In the genomic region with DNA sequence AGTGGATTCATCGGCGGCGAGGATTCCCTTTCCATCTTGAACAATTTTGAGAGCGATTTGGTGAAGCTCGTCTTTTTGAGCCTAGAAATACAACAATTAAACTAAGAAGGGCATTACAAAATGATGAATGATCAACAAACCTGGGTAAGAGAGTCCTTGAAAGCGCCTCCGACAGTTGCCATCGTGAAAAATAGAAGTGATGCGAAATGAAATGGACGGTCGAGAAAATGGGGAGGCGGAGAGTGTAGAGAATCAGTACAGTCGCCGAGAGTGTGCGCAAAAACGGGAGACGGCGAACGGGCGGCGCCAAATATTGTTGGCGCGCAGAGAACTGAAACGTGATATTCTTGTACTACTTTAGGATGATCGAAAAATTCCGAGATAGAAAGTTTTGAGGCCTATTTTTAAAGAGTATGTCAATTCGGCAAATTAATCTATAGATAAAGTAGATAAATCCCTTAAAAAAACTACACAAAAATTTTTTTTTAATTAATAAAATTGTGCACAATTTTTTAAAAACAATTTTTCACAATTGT, we compare ENCODE assay signal across 4 worm cellular contexts.
TF ChIP-seq lines count a peak whose summit lies in the region.

A gene (minus strand): TSS at position 486 of the 536 bp plus-strand sequence.

TF ChIP-seq in whole organism, L1 larva, 84 proteins besides CTCF, POLR2A, EP300 and RAD21 (continued from another document):
- TF ChIP-seq lsy-2 (tag; optimal IDR thresholded peaks at IDR 0.05; lab: Kevin White, UChicago), result peak in 1 of 2 experiments; percentile 36
- peak; percentile 54 for TF ChIP-seq nhr-90 (tag; optimal IDR thresholded peaks at IDR 0.05; lab: Kevin White, UChicago; ENCODE audit: poor library complexity)
- peak; percentile 84 for TF ChIP-seq nhr-85 (tag; lab: Kevin White, UChicago)
- peak; percentile 56 for TF ChIP-seq ama-1 (optimal IDR thresholded peaks at IDR 0.05; lab: Kevin White, UChicago)
- TF ChIP-seq zag-1 (tag; optimal IDR thresholded peaks at IDR 0.05; lab: Kevin White, UChicago), result no peak
- 0 out of 2 replicates have a peak, but pooled peaks have one; percentile 5 for TF ChIP-seq grh-1 (GFP tag; IDR thresholded peaks at IDR 0.05; lab: Robert Waterston, UW)
- peak; percentile 22 for TF ChIP-seq tbx-2 (tag; optimal IDR thresholded peaks at IDR 0.05; lab: Kevin White, UChicago)
- no peak for TF ChIP-seq aly-2 (tag; optimal IDR thresholded peaks at IDR 0.05; lab: Kevin White, UChicago)
- TF ChIP-seq skn-1 (tag; optimal IDR thresholded peaks at IDR 0.05; lab: Kevin White, UChicago), result no peak
- peak; percentile 76 for TF ChIP-seq lin-14 (GFP tag; optimal IDR thresholded peaks at IDR 0.05; lab: Kevin White, UChicago)
- TF ChIP-seq unc-30 (tag; optimal IDR thresholded peaks at IDR 0.05; lab: Kevin White, UChicago), result no peak
- no peak for TF ChIP-seq F16B12.6 (tag; optimal IDR thresholded peaks at IDR 0.05; lab: Kevin White, UChicago)
- TF ChIP-seq pax-3 (tag; optimal IDR thresholded peaks at IDR 0.05; lab: Kevin White, UChicago), result no peak
- TF ChIP-seq zip-4 (GFP tag; optimal IDR thresholded peaks at IDR 0.05; lab: Kevin White, UChicago), result no peak

TF ChIP-seq in whole organism, L2 larva, 48 proteins besides CTCF, POLR2A, EP300 and RAD21 (continued from another document):
- TF ChIP-seq nhr-129 (tag; optimal IDR thresholded peaks at IDR 0.05; lab: Kevin White, UChicago) (peak; percentile 3), F13H6.1 (tag; optimal IDR thresholded peaks at IDR 0.05; lab: Kevin White, UChicago) (peak; percentile 15), nhr-6 (tag; optimal IDR thresholded peaks at IDR 0.05; lab: Kevin White, UChicago) (no peak), lin-11 (tag; optimal IDR thresholded peaks at IDR 0.05; lab: Kevin White, UChicago) (no peak), ztf-1 (GFP tag; conservative IDR thresholded peaks at IDR 0.05; lab: Robert Waterston, UW) (no peak), sma-3 (GFP tag; optimal IDR thresholded peaks at IDR 0.05; lab: Kevin White, UChicago) (peak; percentile 8)

TF ChIP-seq in whole organism, L4 larva, 104 proteins besides CTCF, POLR2A, EP300 and RAD21 (continued from another document and continues in another):
- TF ChIP-seq F49E8.2 (tag; optimal IDR thresholded peaks at IDR 0.05; lab: Kevin White, UChicago; ENCODE audit: borderline replicate concordance), result no peak
- TF ChIP-seq mdt-29 (GFP tag; IDR thresholded peaks at IDR 0.05; lab: Robert Waterston, UW), result no peak
- TF ChIP-seq aly-2 (tag; optimal IDR thresholded peaks at IDR 0.05; lab: Kevin White, UChicago), result no peak
- no peak for TF ChIP-seq ztf-11 (tag; optimal IDR thresholded peaks at IDR 0.05; lab: Kevin White, UChicago)
- TF ChIP-seq vab-7 (GFP tag; IDR thresholded peaks at IDR 0.05; lab: Robert Waterston, UW), result no peak
- peak; percentile 32 for TF ChIP-seq lin-13 (GFP tag; optimal IDR thresholded peaks at IDR 0.05; lab: Kevin White, UChicago)
- TF ChIP-seq ceh-20 (GFP tag; IDR thresholded peaks at IDR 0.05; lab: Robert Waterston, UW), result no peak
- TF ChIP-seq hlh-11 (tag; optimal IDR thresholded peaks at IDR 0.05; lab: Kevin White, UChicago), result peak; percentile 32
- TF ChIP-seq dpl-1 (GFP tag; optimal IDR thresholded peaks at IDR 0.05; lab: Kevin White, UChicago), result peak; percentile 28
- TF ChIP-seq lin-38 (GFP tag; IDR thresholded peaks at IDR 0.05; lab: Robert Waterston, UW), result peak; percentile 76
- TF ChIP-seq ZK546.5 (tag; optimal IDR thresholded peaks at IDR 0.05; lab: Kevin White, UChicago), result no peak
- TF ChIP-seq zip-2 (tag; optimal IDR thresholded peaks at IDR 0.05; lab: Kevin White, UChicago), result no peak
- TF ChIP-seq dmd-6 (GFP tag; IDR thresholded peaks at IDR 0.05; lab: Robert Waterston, UW), result peak; percentile 13; the same call in 1 of the 2 replicates
- peak; percentile 37; the same call in 1 of the 2 replicates for TF ChIP-seq Y48G9A.11 (GFP tag; IDR thresholded peaks at IDR 0.05; lab: Robert Waterston, UW)
- TF ChIP-seq jun-1 (tag; optimal IDR thresholded peaks at IDR 0.05; lab: Kevin White, UChicago), result no peak
- TF ChIP-seq unc-39 (tag; optimal IDR thresholded peaks at IDR 0.05; lab: Kevin White, UChicago), result no peak
- no peak for TF ChIP-seq spr-3 (GFP tag; optimal IDR thresholded peaks at IDR 0.05; lab: Kevin White, UChicago)
- no peak for TF ChIP-seq D1046.2 (GFP tag; IDR thresholded peaks at IDR 0.05; lab: Robert Waterston, UW)
- no peak for TF ChIP-seq lin-39 (tag; optimal IDR thresholded peaks at IDR 0.05; lab: Kevin White, UChicago)
- TF ChIP-seq ceh-28 (tag; optimal IDR thresholded peaks at IDR 0.05; lab: Kevin White, UChicago), result no peak
- no peak for TF ChIP-seq pha-4 (GFP tag; IDR thresholded peaks at IDR 0.05; lab: Robert Waterston, UW)
- TF ChIP-seq pha-4 (tag; optimal IDR thresholded peaks at IDR 0.05; lab: Kevin White, UChicago), result no peak
- no peak for TF ChIP-seq Y5F2A.4 (GFP tag; optimal IDR thresholded peaks at IDR 0.05; lab: Kevin White, UChicago)
- no peak for TF ChIP-seq lin-29 (GFP tag; IDR thresholded peaks at IDR 0.05; lab: Robert Waterston, UW)
- TF ChIP-seq nhr-11 (tag; optimal IDR thresholded peaks at IDR 0.05; lab: Kevin White, UChicago), result no peak
- TF ChIP-seq hlh-30 (tag; optimal IDR thresholded peaks at IDR 0.05; lab: Kevin White, UChicago; ENCODE audit: insufficient read depth), result peak; percentile 36
- peak; percentile 40; the same call in 1 of the 2 replicates for TF ChIP-seq madf-9 (GFP tag; conservative IDR thresholded peaks at IDR 0.05; lab: Robert Waterston, UW)
- TF ChIP-seq nhr-28 (tag; optimal IDR thresholded peaks at IDR 0.05; lab: Kevin White, UChicago), result peak; percentile 7
- TF ChIP-seq Y75B8A.6 (GFP tag; IDR thresholded peaks at IDR 0.05; lab: Robert Waterston, UW), result no peak
- no peak for TF ChIP-seq fkh-10 (GFP tag; optimal IDR thresholded peaks at IDR 0.05; lab: Kevin White, UChicago)
- peak; percentile 97 for TF ChIP-seq ama-1 (optimal IDR thresholded peaks at IDR 0.05; lab: Kevin White, UChicago)
- no peak for TF ChIP-seq zfp-3 (GFP tag; conservative IDR thresholded peaks at IDR 0.05; lab: Robert Waterston, UW)
- no peak for TF ChIP-seq zag-1 (tag; optimal IDR thresholded peaks at IDR 0.05; lab: Kevin White, UChicago)
- TF ChIP-seq saeg-2 (GFP tag; IDR thresholded peaks at IDR 0.05; lab: Robert Waterston, UW), result no peak
- no peak for TF ChIP-seq zfp-2 (tag; optimal IDR thresholded peaks at IDR 0.05; lab: Kevin White, UChicago)
- no peak for TF ChIP-seq aha-1 (tag; lab: Kevin White, UChicago)
- no peak for TF ChIP-seq snpc-1.2 (GFP tag; IDR thresholded peaks at IDR 0.05; lab: Robert Waterston, UW)
- peak; percentile 59; the same call in 1 of the 2 replicates for TF ChIP-seq egl-43 (GFP tag; IDR thresholded peaks at IDR 0.05; lab: Robert Waterston, UW)
- no peak for TF ChIP-seq mxl-2 (GFP tag; conservative IDR thresholded peaks at IDR 0.05; lab: Robert Waterston, UW)
- 0 out of 2 replicates have a peak, but pooled peaks have one; percentile 19 for TF ChIP-seq ZK337.2 (GFP tag; IDR thresholded peaks at IDR 0.05; lab: Robert Waterston, UW)
- TF ChIP-seq hmg-1.1 (GFP tag; IDR thresholded peaks at IDR 0.05; lab: Robert Waterston, UW), result no peak
- TF ChIP-seq nhr-41 (GFP tag; IDR thresholded peaks at IDR 0.05; lab: Robert Waterston, UW), result no peak
- TF ChIP-seq cey-2 (tag; optimal IDR thresholded peaks at IDR 0.05; lab: Kevin White, UChicago; ENCODE audit: borderline replicate concordance, insufficient read depth), result no peak
- TF ChIP-seq nhr-76 (tag; optimal IDR thresholded peaks at IDR 0.05; lab: Kevin White, UChicago), result no peak
- no peak for TF ChIP-seq dmd-9 (GFP tag; IDR thresholded peaks at IDR 0.05; lab: Robert Waterston, UW)
- no peak for TF ChIP-seq fos-1 (tag; optimal IDR thresholded peaks at IDR 0.05; lab: Kevin White, UChicago)
- TF ChIP-seq F44E2.7 (GFP tag; IDR thresholded peaks at IDR 0.05; lab: Robert Waterston, UW), result no peak
- TF ChIP-seq zip-11 (GFP tag; IDR thresholded peaks at IDR 0.05; lab: Robert Waterston, UW), result no peak
- no peak for TF ChIP-seq skn-1 (tag; optimal IDR thresholded peaks at IDR 0.05; lab: Kevin White, UChicago)
- TF ChIP-seq Y105C5A.15 (GFP tag; IDR thresholded peaks at IDR 0.05; lab: Robert Waterston, UW), result no peak
- no peak for TF ChIP-seq set-16 (GFP tag; IDR thresholded peaks at IDR 0.05; lab: Robert Waterston, UW)
- no peak for TF ChIP-seq F10B5.3 (tag; optimal IDR thresholded peaks at IDR 0.05; lab: Kevin White, UChicago)
- TF ChIP-seq ctbp-1 (GFP tag; IDR thresholded peaks at IDR 0.05; lab: Robert Waterston, UW), result no peak
- no peak for TF ChIP-seq ces-1 (GFP tag; optimal IDR thresholded peaks at IDR 0.05; lab: Kevin White, UChicago)
- TF ChIP-seq nhr-77 (tag; optimal IDR thresholded peaks at IDR 0.05; lab: Kevin White, UChicago), result no peak
- no peak for TF ChIP-seq egl-27 (tag; optimal IDR thresholded peaks at IDR 0.05; lab: Kevin White, UChicago)

TF ChIP-seq in whole organism, young adult, 124 proteins besides CTCF, POLR2A, EP300 and RAD21 (continued from another document and continues in another):
- TF ChIP-seq attf-6 (GFP tag; IDR thresholded peaks at IDR 0.05; lab: Robert Waterston, UW) (peak; percentile 41; the same call in 1 of the 2 replicates), madf-8 (GFP tag; conservative IDR thresholded peaks at IDR 0.05; lab: Robert Waterston, UW) (peak; percentile 97), let-607 (tag; optimal IDR thresholded peaks at IDR 0.05; lab: Kevin White, UChicago) (no peak), F23B12.7 (tag; optimal IDR thresholded peaks at IDR 0.05; lab: Kevin White, UChicago; ENCODE audit: insufficient read depth) (no peak), F49E8.2 (tag; optimal IDR thresholded peaks at IDR 0.05; lab: Kevin White, UChicago; ENCODE audit: insufficient read depth) (peak; percentile 15), nhr-80 (tag; optimal IDR thresholded peaks at IDR 0.05; lab: Kevin White, UChicago) (peak; percentile 36), ceh-58 (GFP tag; IDR thresholded peaks at IDR 0.05; lab: Robert Waterston, UW) (no peak), C17E4.6 (GFP tag; IDR thresholded peaks at IDR 0.05; lab: Robert Waterston, UW) (peak; percentile 84), gei-17 (GFP tag; optimal IDR thresholded peaks at IDR 0.05; lab: Kevin White, UChicago) (no peak), nhr-120 (GFP tag; IDR thresholded peaks at IDR 0.05; lab: Robert Waterston, UW) (no peak), B0019.2 (GFP tag; conservative IDR thresholded peaks at IDR 0.05; lab: Robert Waterston, UW) (peak; percentile 76), nhr-179 (tag; optimal IDR thresholded peaks at IDR 0.05; lab: Kevin White, UChicago) (no peak), repo-1 (tag; optimal IDR thresholded peaks at IDR 0.05; lab: Kevin White, UChicago) (no peak), F39B2.1 (GFP tag; IDR thresholded peaks at IDR 0.05; lab: Robert Waterston, UW) (no peak), cebp-1 (GFP tag; IDR thresholded peaks at IDR 0.05; lab: Robert Waterston, UW) (no peak), cebp-1 (tag; optimal IDR thresholded peaks at IDR 0.05; lab: Kevin White, UChicago) (peak; percentile 42), Y79H2A.3 (GFP tag; conservative IDR thresholded peaks at IDR 0.05; lab: Robert Waterston, UW) (peak; percentile 75), ekl-4 (GFP tag; IDR thresholded peaks at IDR 0.05; lab: Robert Waterston, UW) (peak; percentile 87), B0336.3 (GFP tag; IDR thresholded peaks at IDR 0.05; lab: Robert Waterston, UW) (0 out of 2 replicates have a peak, but pooled peaks have one; percentile 58), ceh-91 (GFP tag; IDR thresholded peaks at IDR 0.05; lab: Robert Waterston, UW) (peak; percentile 94), T07F8.4 (tag; optimal IDR thresholded peaks at IDR 0.05; lab: Kevin White, UChicago) (no peak), ztf-3 (GFP tag; optimal IDR thresholded peaks at IDR 0.05; lab: Kevin White, UChicago) (no peak), xnd-1 (tag; optimal IDR thresholded peaks at IDR 0.05; lab: Kevin White, UChicago) (peak; percentile 92), cebp-2 (GFP tag; IDR thresholded peaks at IDR 0.05; lab: Robert Waterston, UW) (no peak), tlf-1 (GFP tag; optimal IDR thresholded peaks at IDR 0.05; lab: Kevin White, UChicago) (peak; percentile 84), ztf-6 (GFP tag; IDR thresholded peaks at IDR 0.05; lab: Robert Waterston, UW) (0 out of 2 replicates have a peak, but pooled peaks have one; percentile 22), hlh-26 (GFP tag; conservative IDR thresholded peaks at IDR 0.05; lab: Robert Waterston, UW) (no peak), F57A8.1 (GFP tag; optimal IDR thresholded peaks at IDR 0.05; lab: Kevin White, UChicago) (no peak), ceh-79 (tag; optimal IDR thresholded peaks at IDR 0.05; lab: Kevin White, UChicago) (no peak), nfyb-1 (GFP tag; IDR thresholded peaks at IDR 0.05; lab: Robert Waterston, UW) (0 out of 2 replicates have a peak, but pooled peaks have one; percentile 64), hmg-1.2 (GFP tag; IDR thresholded peaks at IDR 0.05; lab: Robert Waterston, UW) (peak; percentile 84), mcd-1 (GFP tag; IDR thresholded peaks at IDR 0.05; lab: Robert Waterston, UW) (peak; percentile 69), F33H1.4 (GFP tag; IDR thresholded peaks at IDR 0.05; lab: Robert Waterston, UW) (peak; percentile 84), Y95B8A.8 (GFP tag; IDR thresholded peaks at IDR 0.05; lab: Robert Waterston, UW) (peak; percentile 92), snpc-1.3 (tag; optimal IDR thresholded peaks at IDR 0.05; lab: Kevin White, UChicago; ENCODE audit: insufficient read depth) (no peak), F10E7.11 (tag; optimal IDR thresholded peaks at IDR 0.05; lab: Kevin White, UChicago) (no peak), fkh-3 (tag; optimal IDR thresholded peaks at IDR 0.05; lab: Kevin White, UChicago) (no peak), attf-5 (GFP tag; optimal IDR thresholded peaks at IDR 0.05; lab: Kevin White, UChicago) (no peak), pbrm-1 (GFP tag; IDR thresholded peaks at IDR 0.05; lab: Robert Waterston, UW) (peak; percentile 56; the same call in 1 of the 2 replicates), F22D6.2 (tag; optimal IDR thresholded peaks at IDR 0.05; lab: Kevin White, UChicago) (no peak), aptf-3 (GFP tag; IDR thresholded peaks at IDR 0.05; lab: Robert Waterston, UW) (0 out of 2 replicates have a peak, but pooled peaks have one; percentile 72), lsy-27 (tag; optimal IDR thresholded peaks at IDR 0.05; lab: Kevin White, UChicago; ENCODE audit: borderline replicate concordance, insufficient read depth) (no peak), C06A6.2 (GFP tag; conservative IDR thresholded peaks at IDR 0.05; lab: Robert Waterston, UW) (no peak), mxl-1 (tag; optimal IDR thresholded peaks at IDR 0.05; lab: Kevin White, UChicago) (no peak), ama-1 (optimal IDR thresholded peaks at IDR 0.05; lab: Kevin White, UChicago) (peak; percentile 53), ama-1 (GFP tag; optimal IDR thresholded peaks at IDR 0.05; lab: Kevin White, UChicago) (peak in 1 of 2 experiments; percentile 15), ZK185.1 (tag; optimal IDR thresholded peaks at IDR 0.05; lab: Kevin White, UChicago; ENCODE audit: poor library complexity, severe bottlenecking) (peak; percentile 40), Y56A3A.18 (GFP tag; IDR thresholded peaks at IDR 0.05; lab: Robert Waterston, UW) (peak; percentile 49; the same call in 1 of the 2 replicates), unc-130 (GFP tag; optimal IDR thresholded peaks at IDR 0.05; lab: Kevin White, UChicago) (peak; percentile 67), ceh-40 (GFP tag; IDR thresholded peaks at IDR 0.05; lab: Robert Waterston, UW) (no peak), D2030.7 (GFP tag; IDR thresholded peaks at IDR 0.05; lab: Robert Waterston, UW) (peak; percentile 93), mel-28 (tag; optimal IDR thresholded peaks at IDR 0.05; lab: Kevin White, UChicago; ENCODE audit: borderline replicate concordance) (no peak), Y67H2A.10 (GFP tag; conservative IDR thresholded peaks at IDR 0.05; lab: Robert Waterston, UW) (peak; percentile 69), ztf-25 (GFP tag; IDR thresholded peaks at IDR 0.05; lab: Robert Waterston, UW) (0 out of 2 replicates have a peak, but pooled peaks have one; percentile 54), efl-1 (GFP tag; optimal IDR thresholded peaks at IDR 0.05; lab: Kevin White, UChicago) (peak; percentile 97), F52B5.7 (tag; optimal IDR thresholded peaks at IDR 0.05; lab: Kevin White, UChicago) (no peak), ceh-27 (GFP tag; optimal IDR thresholded peaks at IDR 0.05; lab: Kevin White, UChicago) (peak; percentile 42), snpc-3.4 (tag; optimal IDR thresholded peaks at IDR 0.05; lab: Kevin White, UChicago) (peak; percentile 83), lsl-1 (GFP tag; optimal IDR thresholded peaks at IDR 0.05; lab: Kevin White, UChicago) (peak; percentile 82)
